Worm (Caenorhabditis elegans): ENCODE results near the gene T27E7.3.

T27E7.3 gene

DNA sequence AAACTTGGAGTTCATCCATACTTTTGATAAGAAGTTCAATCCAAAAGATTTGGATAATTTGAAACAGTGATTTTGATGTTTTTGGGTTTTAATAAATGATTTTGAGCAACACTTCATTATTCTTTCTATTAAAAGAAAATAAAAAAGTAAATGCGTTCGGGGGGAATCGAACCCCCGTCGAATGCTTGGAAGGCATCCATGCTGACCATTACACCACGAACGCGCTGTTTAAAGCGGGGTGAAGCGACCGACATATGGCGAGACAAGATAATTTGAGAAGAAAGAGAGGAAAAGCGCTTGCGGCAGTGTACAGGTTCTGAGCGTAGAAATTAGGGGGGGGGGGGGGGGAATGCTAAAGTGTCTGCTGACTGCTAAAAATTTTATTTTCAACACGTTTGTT is 47.7 kb downstream of the T27E7.3 start (continued):
- peak; percentile 41 for TF ChIP-seq ceh-19 (GFP tag; optimal IDR thresholded peaks at IDR 0.05)
- peak; percentile 16 for TF ChIP-seq ceh-2 (tag; optimal IDR thresholded peaks at IDR 0.05)
- TF ChIP-seq pha-4 (tag; optimal IDR thresholded peaks at IDR 0.05): no peak
- no peak for TF ChIP-seq lim-6 (tag; optimal IDR thresholded peaks at IDR 0.05)
- no peak for TF ChIP-seq hlh-8 (tag; optimal IDR thresholded peaks at IDR 0.05)
- no peak for TF ChIP-seq ceh-18 (tag; optimal IDR thresholded peaks at IDR 0.05)
- TF ChIP-seq dmd-4 (tag; optimal IDR thresholded peaks at IDR 0.05; ENCODE audit: borderline replicate concordance): no peak
- TF ChIP-seq ama-1 (optimal IDR thresholded peaks at IDR 0.05): no peak
- TF ChIP-seq unc-3 (GFP tag; conservative IDR thresholded peaks at IDR 0.05): 0 out of 2 replicates have a peak, but pooled peaks have one; percentile 14
- peak; percentile 8 for TF ChIP-seq unc-3 (tag; optimal IDR thresholded peaks at IDR 0.05)
- TF ChIP-seq nhr-232 (tag; optimal IDR thresholded peaks at IDR 0.05): no peak
- peak; percentile 49 for TF ChIP-seq ttx-3 (tag; optimal IDR thresholded peaks at IDR 0.05)
- no peak for TF ChIP-seq pax-1 (tag; optimal IDR thresholded peaks at IDR 0.05)

DNA sequence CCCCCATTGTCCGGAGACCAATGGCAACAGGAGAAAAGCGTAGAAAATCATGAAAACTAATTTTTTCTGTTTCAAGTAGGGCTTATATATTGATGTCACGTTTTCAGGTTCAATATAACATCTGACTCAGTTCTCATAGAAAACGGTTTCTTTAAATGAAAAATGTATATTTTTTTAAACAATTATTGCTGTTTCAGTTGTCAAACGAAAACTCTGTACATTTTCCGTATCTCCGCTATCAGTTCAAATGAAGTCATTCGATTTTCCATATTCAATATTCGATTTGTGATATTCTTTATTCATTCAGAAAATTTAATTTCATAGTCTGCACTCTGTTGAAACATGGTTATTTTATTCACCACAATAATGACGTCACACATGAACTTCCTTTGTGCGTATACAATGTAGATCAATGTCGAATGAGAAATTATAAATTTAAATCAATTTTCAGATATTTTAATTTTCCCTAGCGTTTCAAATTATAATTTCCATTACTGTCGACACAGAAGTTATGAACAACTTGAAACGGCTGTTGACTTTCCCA is 49.9 kb downstream of the T27E7.3 start, which contains the start of gene Y57G11B.8:
Y57G11B.8 (minus strand) TSS at position 51 of the 544 bp plus-strand sequence.
- TF ChIP-seq syd-9 (tag; optimal IDR thresholded peaks at IDR 0.05) (no peak), rnt-1 (tag; optimal IDR thresholded peaks at IDR 0.05) (no peak), nhr-11 (tag; optimal IDR thresholded peaks at IDR 0.05) (no peak), tbx-7 (tag; optimal IDR thresholded peaks at IDR 0.05) (no peak), hlh-30 (tag; optimal IDR thresholded peaks at IDR 0.05; ENCODE audit: insufficient read depth) (no peak), ceh-24 (tag; optimal IDR thresholded peaks at IDR 0.05) (no peak), pat-9 (tag; optimal IDR thresholded peaks at IDR 0.05) (no peak), ceh-14 (tag; optimal IDR thresholded peaks at IDR 0.05) (no peak), ttx-3 (tag; optimal IDR thresholded peaks at IDR 0.05) (no peak), ref-2 (tag; optimal IDR thresholded peaks at IDR 0.05) (no peak), K02D7.2 (tag; optimal IDR thresholded peaks at IDR 0.05) (no peak), ceh-18 (tag; optimal IDR thresholded peaks at IDR 0.05) (no peak), npax-4 (tag; optimal IDR thresholded peaks at IDR 0.05) (no peak), unc-55 (GFP tag; optimal IDR thresholded peaks at IDR 0.05) (no peak), elt-2 (tag; optimal IDR thresholded peaks at IDR 0.05) (no peak)

Data from whole organism, late embryonic.